Fruit fly (Drosophila melanogaster) whole organism, embryonic: ENCODE results near the gene Fbp1.

ENCODE experiments used
- BEAF-32 ChIP-seq: fragments of 200-800 bp; sonication (Bioruptor generic); optimal IDR thresholded peaks from 3 replicates; lab custom pipeline; 2017; ENCODE audit warnings: missing biosample characterization, missing genetic modification characterization, mild to moderate bottlenecking, moderate library complexity, missing genetic modification reagents
- CG10267 ChIP-seq: fragments of 200-800 bp; sonication (Bioruptor generic); optimal IDR thresholded peaks from 2 replicates; lab custom pipeline; 2018; ENCODE audit warnings: missing biosample characterization, mild to moderate bottlenecking, missing genetic modification characterization, moderate library complexity
- CG10654 ChIP-seq: fragments of 200-800 bp; sonication (Bioruptor generic); optimal IDR thresholded peaks from 2 replicates; lab custom pipeline; 2016; ENCODE audit warnings: missing biosample characterization, missing genetic modification characterization
- CG11247 ChIP-seq: fragments of 200-800 bp; sonication (Bioruptor generic); IDR thresholded peaks from 2 replicates; pipeline ENCODE4 v1.3.6; 2022; ENCODE audit warnings: missing biosample characterization, missing genetic modification characterization
- CG11456 ChIP-seq: fragments of 200-800 bp; sonication (Bioruptor generic); IDR thresholded peaks from 3 replicates; pipeline ENCODE4 v1.3.6; 2022; ENCODE audit warnings: missing biosample characterization, missing genetic modification characterization
- CG11723 ChIP-seq: fragments of 200-800 bp; sonication (Bioruptor generic); optimal IDR thresholded peaks from 2 replicates; lab custom pipeline; 2017; ENCODE audit warnings: missing biosample characterization, mild to moderate bottlenecking, missing genetic modification characterization
- CG12104 ChIP-seq: fragments of 200-800 bp; sonication (Bioruptor generic); optimal IDR thresholded peaks from 3 replicates; lab custom pipeline; 2016; ENCODE audit warnings: missing biosample characterization, missing genetic modification characterization
- CG1233 ChIP-seq: fragments of 200-800 bp; sonication (Bioruptor generic); optimal IDR thresholded peaks from 4 replicates; lab custom pipeline; 2018; ENCODE audit warnings: missing biosample characterization, mild to moderate bottlenecking, missing genetic modification characterization
- CG14965 ChIP-seq: fragments of 200-800 bp; sonication (Bioruptor generic); optimal IDR thresholded peaks from 2 replicates; lab custom pipeline; 2016; ENCODE audit warnings: missing biosample characterization, missing genetic modification characterization, borderline replicate concordance
- CG17361 ChIP-seq: fragments of 200-800 bp; sonication (Bioruptor generic); IDR thresholded peaks from 3 replicates; pipeline ENCODE4 v1.3.6; 2022; ENCODE audit warnings: missing biosample characterization, missing genetic modification characterization
- CG17612 ChIP-seq: fragments of 200-800 bp; sonication (Bioruptor generic); IDR thresholded peaks from 2 replicates; pipeline ENCODE4 v1.3.6; 2022; ENCODE audit warnings: missing biosample characterization, missing genetic modification characterization
- CG2712 ChIP-seq: fragments of 200-800 bp; optimal IDR thresholded peaks from 3 replicates; lab custom pipeline; 2019; ENCODE audit warnings: missing biosample characterization, mild to moderate bottlenecking, missing genetic modification characterization, moderate library complexity
- CG30403 ChIP-seq: fragments of 200-800 bp; sonication (Bioruptor generic); optimal IDR thresholded peaks from 3 replicates; lab custom pipeline; 2016; ENCODE audit warnings: missing biosample characterization, missing genetic modification characterization
- CG31365 ChIP-seq: fragments of 200-800 bp; sonication (Bioruptor generic); optimal IDR thresholded peaks from 2 replicates; lab custom pipeline; 2018; ENCODE audit warnings: missing biosample characterization, mild to moderate bottlenecking, missing genetic modification characterization
- CG31441 ChIP-seq: fragments of 200-800 bp; sonication (Bioruptor generic); IDR thresholded peaks from 2 replicates; pipeline ENCODE4 v1.3.6; 2022; ENCODE audit warnings: missing biosample characterization, missing genetic modification characterization
- CG3995 ChIP-seq: fragments of 200-800 bp; sonication (Bioruptor generic); optimal IDR thresholded peaks from 3 replicates; lab custom pipeline; 2016; ENCODE audit warnings: missing biosample characterization, missing genetic modification characterization
- CG4404 ChIP-seq: fragments of 200-800 bp; sonication (Bioruptor generic); IDR thresholded peaks from 2 replicates; pipeline ENCODE4 v1.3.6; 2022; ENCODE audit warnings: missing biosample characterization, missing genetic modification characterization
- CG4707 ChIP-seq: fragments of 200-800 bp; sonication (Bioruptor generic); optimal IDR thresholded peaks from 2 replicates; lab custom pipeline; 2018; ENCODE audit warnings: missing biosample characterization, mild to moderate bottlenecking, missing genetic modification characterization, moderate library complexity
- CG8281 ChIP-seq: fragments of 200-800 bp; sonication (Bioruptor generic); optimal IDR thresholded peaks from 2 replicates; lab custom pipeline; 2018; ENCODE audit warnings: missing biosample characterization, mild to moderate bottlenecking, missing genetic modification characterization, moderate library complexity
- CG9797 ChIP-seq: fragments of 200-800 bp; sonication (Bioruptor generic); optimal IDR thresholded peaks from 3 replicates; lab custom pipeline; 2018; ENCODE audit warnings: missing biosample characterization, mild to moderate bottlenecking, missing genetic modification characterization
- D19A ChIP-seq: fragments of 200-800 bp; optimal IDR thresholded peaks from 3 replicates; lab custom pipeline; 2019; ENCODE audit warnings: missing biosample characterization, mild to moderate bottlenecking, missing genetic modification characterization, moderate library complexity
- Dbx ChIP-seq: fragments of 200-800 bp; sonication (Bioruptor generic); IDR thresholded peaks from 3 replicates; pipeline ENCODE4 v1.3.6; 2022; ENCODE audit warnings: missing biosample characterization, missing genetic modification characterization
- Eip74EF ChIP-seq, 2 experiments: fragments of 200-800 bp in 1 of 2; fragments of >200 bp in 1 of 2; sonication (Bioruptor generic) in 1 of 2; optimal IDR thresholded peaks; 2 replicates each; lab custom pipeline; 2017 to 2019; ENCODE audit warnings: missing biosample characterization in 2 of 2, missing genetic modification characterization in 2 of 2, mild to moderate bottlenecking in 1 of 2, moderate library complexity in 1 of 2
- HmgD ChIP-seq: fragments of 200-800 bp; sonication (Bioruptor generic); optimal IDR thresholded peaks from 3 replicates; lab custom pipeline; 2016; ENCODE audit warnings: missing biosample characterization, missing genetic modification characterization
- Hr78 ChIP-seq, 2 experiments: fragments of 200-800 bp in 1 of 2; fragments of >200 bp in 1 of 2; sonication (Bioruptor generic) in 1 of 2; optimal IDR thresholded peaks; 2 replicates each; lab custom pipeline; 2017 to 2019; ENCODE audit warnings: missing biosample characterization in 2 of 2, missing genetic modification characterization in 2 of 2, mild to moderate bottlenecking in 1 of 2, moderate library complexity in 1 of 2
- Lhr ChIP-seq: fragments of 200-800 bp; sonication (Bioruptor generic); optimal IDR thresholded peaks from 3 replicates; lab custom pipeline; 2017; ENCODE audit warnings: mild to moderate bottlenecking, missing biosample characterization, missing genetic modification reagents, missing genetic modification characterization
- Max ChIP-seq: fragments of 200-800 bp; sonication (Bioruptor generic); optimal IDR thresholded peaks from 2 replicates; lab custom pipeline; 2016; ENCODE audit warnings: missing biosample characterization, mild to moderate bottlenecking, missing genetic modification characterization
- Nf-YA ChIP-seq: fragments of 200-800 bp; sonication (Bioruptor generic); IDR thresholded peaks from 2 replicates; pipeline ENCODE4 v1.3.6; 2022; ENCODE audit warnings: missing biosample characterization, missing genetic modification characterization
- Ptx1 ChIP-seq: fragments of 200-800 bp; sonication (Bioruptor generic); IDR thresholded peaks from 2 replicates; pipeline ENCODE4 v1.3.6; 2022; ENCODE audit warnings: missing biosample characterization, missing genetic modification characterization
- Side ChIP-seq: fragments of 200-800 bp; sonication (Bioruptor generic); optimal IDR thresholded peaks from 2 replicates; lab custom pipeline; 2016; ENCODE audit warnings: missing biosample characterization, missing genetic modification characterization
- Sry-δ ChIP-seq: fragments of 200-800 bp; sonication (Bioruptor generic); optimal IDR thresholded peaks from 2 replicates; lab custom pipeline; 2016; ENCODE audit warnings: missing biosample characterization, missing genetic modification characterization
- Usf ChIP-seq: fragments of 200-800 bp; sonication (Bioruptor generic); optimal IDR thresholded peaks from 2 replicates; lab custom pipeline; 2017; ENCODE audit warnings: missing genotype, missing biosample characterization, missing genetic modification characterization
- aop ChIP-seq: fragments of 200-800 bp; sonication (Bioruptor generic); IDR thresholded peaks from 2 replicates; pipeline ENCODE4 v1.3.6; 2022; ENCODE audit warnings: missing biosample characterization, missing genetic modification characterization
- bsh ChIP-seq, 2 experiments: fragments of 200-800 bp; sonication (Bioruptor generic); optimal IDR thresholded peaks; 2 replicates each; lab custom pipeline; 2017 to 2018; ENCODE audit warnings: mild to moderate bottlenecking in 2 of 2, missing biosample characterization in 2 of 2, missing genetic modification characterization in 2 of 2, moderate library complexity in 1 of 2
- btn ChIP-seq: fragments of 200-800 bp; sonication (Bioruptor generic); optimal IDR thresholded peaks from 2 replicates; lab custom pipeline; 2016; ENCODE audit warnings: missing biosample characterization, missing genetic modification characterization
- chinmo ChIP-seq: fragments of 200-800 bp; sonication (Bioruptor generic); IDR thresholded peaks from 4 replicates; pipeline ENCODE4 v1.3.6; 2022; ENCODE audit warnings: missing biosample characterization, missing genetic modification characterization; ENCODE audit not compliant: partially characterized antibody
- crp ChIP-seq, 2 experiments: fragments of 200-800 bp; sonication (Bioruptor generic); optimal IDR thresholded peaks; 2 replicates in 1 of 2; 3 replicates in 1 of 2; lab custom pipeline; 2017; ENCODE audit warnings: missing biosample characterization in 2 of 2, missing genetic modification characterization in 2 of 2, mild to moderate bottlenecking in 1 of 2, moderate library complexity in 1 of 2
- fd102C ChIP-seq: fragments of 200-800 bp; sonication (Bioruptor generic); optimal IDR thresholded peaks from 2 replicates; lab custom pipeline; 2018; ENCODE audit warnings: missing biosample characterization, mild to moderate bottlenecking, missing genetic modification characterization, moderate library complexity
- gce ChIP-seq: fragments of 200-800 bp; sonication (Bioruptor generic); IDR thresholded peaks from 3 replicates; pipeline ENCODE4 v1.3.6; 2022; ENCODE audit warnings: missing biosample characterization, missing genetic modification characterization
- ham ChIP-seq: fragments of 200-800 bp; sonication (Bioruptor generic); IDR thresholded peaks from 2 replicates; pipeline ENCODE4 v1.3.6; 2022; ENCODE audit warnings: missing biosample characterization, missing genetic modification characterization
- insv ChIP-seq, 2 experiments: fragments of 200-800 bp; sonication (Bioruptor generic); optimal IDR thresholded peaks; 3 replicates each; lab custom pipeline; 2016 to 2018; ENCODE audit warnings: missing biosample characterization in 2 of 2, missing genetic modification characterization in 2 of 2
- ken ChIP-seq: fragments of 200-800 bp; sonication (Bioruptor generic); IDR thresholded peaks from 3 replicates; pipeline ENCODE4 v1.3.6; 2022; ENCODE audit warnings: missing biosample characterization, missing genetic modification characterization
- lilli ChIP-seq: fragments of 200-800 bp; sonication (Bioruptor generic); optimal IDR thresholded peaks from 3 replicates; lab custom pipeline; 2016; ENCODE audit warnings: missing biosample characterization, missing genetic modification characterization
- psq ChIP-seq: fragments of 200-800 bp; sonication (Bioruptor generic); optimal IDR thresholded peaks from 2 replicates; lab custom pipeline; 2017; ENCODE audit warnings: missing biosample characterization, missing genetic modification characterization
- row ChIP-seq: fragments of 200-800 bp; sonication (Bioruptor generic); IDR thresholded peaks from 3 replicates; pipeline ENCODE4 v1.3.6; 2022; ENCODE audit warnings: missing biosample characterization, missing genetic modification characterization
- slp2 ChIP-seq: fragments of 200-800 bp; sonication (Bioruptor generic); optimal IDR thresholded peaks from 2 replicates; lab custom pipeline; 2016; ENCODE audit warnings: missing biosample characterization, missing genetic modification characterization
- sqz ChIP-seq: fragments of 200-800 bp; sonication (Bioruptor generic); optimal IDR thresholded peaks from 3 replicates; lab custom pipeline; 2018; ENCODE audit warnings: missing biosample characterization, mild to moderate bottlenecking, missing genetic modification characterization
- tll ChIP-seq, 2 experiments: fragments of 200-800 bp in 1 of 2; fragments of >200 bp in 1 of 2; sonication (Bioruptor generic) in 1 of 2; optimal IDR thresholded peaks; 2 replicates each; lab custom pipeline; 2017 to 2019; ENCODE audit warnings: missing biosample characterization in 2 of 2, missing genetic modification characterization in 2 of 2, mild to moderate bottlenecking in 1 of 2, moderate library complexity in 1 of 2
- tna ChIP-seq: fragments of 200-800 bp; sonication (Bioruptor generic); IDR thresholded peaks from 2 replicates; pipeline ENCODE4 v1.3.6; 2022; ENCODE audit warnings: missing biosample characterization, missing genetic modification characterization; ENCODE audit not compliant: partially characterized antibody
- ttk ChIP-seq: fragments of 200-800 bp; sonication (Bioruptor generic); IDR thresholded peaks from 2 replicates; pipeline ENCODE4 v2.1.2; 2022; ENCODE audit warnings: missing biosample characterization, missing genetic modification characterization

Fbp1 gene

DNA sequence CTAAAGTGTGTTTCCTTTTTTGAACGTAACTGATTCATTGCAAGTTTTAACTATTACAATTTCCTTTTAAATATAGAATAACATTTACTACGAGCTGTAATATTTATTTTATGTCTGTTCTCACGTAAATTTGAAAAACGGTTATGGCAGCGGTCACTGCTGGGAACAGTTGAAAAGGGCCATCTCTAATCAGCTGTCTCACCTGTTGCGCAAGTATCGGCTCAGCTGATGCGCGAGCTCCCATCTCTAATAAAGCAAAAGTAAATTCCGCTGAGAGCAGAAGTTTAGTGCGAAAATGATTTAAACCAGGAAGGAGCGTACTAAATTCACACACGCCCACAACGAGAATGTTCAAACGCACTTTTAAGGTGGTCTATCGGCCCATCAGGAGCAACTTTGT is 26.2 kb downstream of the Fbp1 start, which contains the start of gene Pex1:
Pex1 (plus strand) TSS at position 272 of the 400 bp plus-strand sequence.
- TF ChIP-seq BEAF-32 (peak; percentile 83), CG14965 (no peak), D19A (tag; lab: Kevin White, UChicago) (no peak), CG11723 (GFP tag; lab: Kevin White, UChicago) (no peak), CG4707 (GFP tag; lab: Kevin White, UChicago) (no peak), CG11456 (GFP tag; lab: Robert Waterston, UW) (0 out of 3 replicates have a peak, but pooled peaks have one; percentile 60), slp2 (GFP tag; lab: Kevin White, UChicago) (no peak), CG9797 (GFP tag; lab: Kevin White, UChicago) (peak; percentile 22), sqz (GFP tag; lab: Kevin White, UChicago) (no peak), Lhr (peak; percentile 17), Ptx1 (0 out of 2 replicates have a peak, but pooled peaks have one; percentile 39), Hr78 (GFP tag; optimal IDR thresholded peaks at IDR 0.05; lab: Kevin White, UChicago) (no peak), Sry-δ (GFP tag; lab: Kevin White, UChicago) (peak; percentile 92), CG10267 (tag; lab: Kevin White, UChicago) (peak; percentile 50), HmgD (GFP tag; lab: Kevin White, UChicago) (no peak), fd102C (GFP tag; lab: Kevin White, UChicago) (no peak), gce (GFP tag; lab: Robert Waterston, UW) (no peak), ham (GFP tag; lab: Robert Waterston, UW) (no peak), CG8281 (no peak), CG17361 (GFP tag; lab: Robert Waterston, UW) (no peak), insv (GFP tag; optimal IDR thresholded peaks at IDR 0.05; lab: Kevin White, UChicago) (peak in 1 of 2 experiments; percentile 43), ttk (GFP tag; lab: Robert Waterston, UW) (no peak), chinmo (no peak; the same call in 3 of the 4 replicates), tna (GFP tag; lab: Robert Waterston, UW) (no peak), aop (GFP tag; lab: Robert Waterston, UW) (no peak), Side (GFP tag; lab: Kevin White, UChicago) (no peak), Dbx (peak; percentile 58; the same call in 2 of the 3 replicates), Eip74EF (GFP tag; optimal IDR thresholded peaks at IDR 0.05; lab: Kevin White, UChicago) (no peak), CG11247 (GFP tag; lab: Robert Waterston, UW) (0 out of 2 replicates have a peak, but pooled peaks have one; percentile 9), CG10654 (peak; percentile 0), bsh (GFP tag; optimal IDR thresholded peaks at IDR 0.05; lab: Kevin White, UChicago) (no peak), Max (peak; percentile 42), CG17612 (GFP tag; lab: Robert Waterston, UW) (no peak), Nf-YA (GFP tag; lab: Robert Waterston, UW) (no peak), CG12104 (GFP tag; lab: Kevin White, UChicago) (no peak), btn (no peak), psq (no peak), row (GFP tag; lab: Robert Waterston, UW) (peak; percentile 54; the same call in 1 of the 3 replicates), tll (GFP tag; optimal IDR thresholded peaks at IDR 0.05; lab: Kevin White, UChicago) (no peak), crp (GFP tag; optimal IDR thresholded peaks at IDR 0.05; lab: Kevin White, UChicago) (peak; percentile 98 to 99), lilli (GFP tag; lab: Kevin White, UChicago) (peak; percentile 21), CG31441 (GFP tag; lab: Robert Waterston, UW) (no peak; the same call in 1 of the 2 replicates), CG1233 (no peak), CG30403 (peak; percentile 13), CG4404 (no peak), CG3995 (GFP tag; lab: Kevin White, UChicago) (peak; percentile 91), CG31365 (tag; lab: Kevin White, UChicago) (no peak), CG2712 (tag; lab: Kevin White, UChicago) (peak; percentile 35), Usf (no peak), ken (GFP tag; lab: Robert Waterston, UW) (peak; percentile 47; the same call in 1 of the 3 replicates)
